Worm (Caenorhabditis elegans) whole organism, L2 larva: ENCODE data around the gene idpp-2.

Source experiments
- C34F6.9 ChIP-seq: fragments of 150-350 bp; optimal IDR thresholded peaks from 2 replicates; lab custom pipeline; 2014; ENCODE audit warnings: missing biosample characterization, missing genetic modification characterization
- F13H6.1 ChIP-seq: sonication (generic microtip); optimal IDR thresholded peaks from 2 replicates; lab custom pipeline; 2016; ENCODE audit warnings: missing genetic modification characterization, missing compliant biosample characterization
- Y55F3AM.14 ChIP-seq: fragments of 200-800 bp; sonication (Bioruptor generic); optimal IDR thresholded peaks from 2 replicates; lab custom pipeline; 2018; ENCODE audit warnings: mild to moderate bottlenecking, missing genetic modification characterization, missing compliant biosample characterization
- ZK546.5 ChIP-seq: sonication (generic microtip); optimal IDR thresholded peaks from 2 replicates; lab custom pipeline; 2017; ENCODE audit warnings: missing biosample characterization, missing genetic modification characterization
- alr-1 ChIP-seq: fragments of 150-350 bp; optimal IDR thresholded peaks from 2 replicates; lab custom pipeline; 2014; ENCODE audit warnings: missing biosample characterization, missing genetic modification characterization
- aly-2 ChIP-seq: fragments of 150-350 bp; optimal IDR thresholded peaks from 2 replicates; lab custom pipeline; 2014; ENCODE audit warnings: missing biosample characterization, missing genetic modification characterization
- ama-1 ChIP-seq: fragments of 150-350 bp; optimal IDR thresholded peaks from 2 replicates; lab custom pipeline; 2018; ENCODE audit warnings: inconsistent platforms
- ceh-16 ChIP-seq: fragments of 150-350 bp; optimal IDR thresholded peaks from 2 replicates; lab custom pipeline; 2014; ENCODE audit warnings: missing biosample characterization, missing genetic modification characterization
- ceh-82 ChIP-seq: fragments of 150-350 bp; optimal IDR thresholded peaks from 2 replicates; lab custom pipeline; 2014; ENCODE audit warnings: missing biosample characterization, missing genetic modification characterization
- crh-2 ChIP-seq: sonication (generic microtip); optimal IDR thresholded peaks from 2 replicates; lab custom pipeline; 2017; ENCODE audit warnings: missing biosample characterization, missing genetic modification characterization
- dmd-4 ChIP-seq: sonication (generic microtip); optimal IDR thresholded peaks from 2 replicates; lab custom pipeline; 2017; ENCODE audit warnings: missing biosample characterization, missing genetic modification characterization
- egl-27 ChIP-seq: sonication (generic microtip); optimal IDR thresholded peaks from 3 replicates; lab custom pipeline; 2017; ENCODE audit warnings: missing biosample characterization, missing genetic modification reagents, missing genetic modification characterization
- elt-3 ChIP-seq: sonication (generic microtip); optimal IDR thresholded peaks from 2 replicates; lab custom pipeline; 2017; ENCODE audit warnings: missing biosample characterization, missing genetic modification characterization
- fos-1 ChIP-seq: fragments of 150-350 bp; optimal IDR thresholded peaks from 2 replicates; lab custom pipeline; 2014; ENCODE audit warnings: missing biosample characterization, missing genetic modification characterization
- gmeb-1 ChIP-seq: fragments of 150-350 bp; optimal IDR thresholded peaks from 2 replicates; lab custom pipeline; 2014; ENCODE audit warnings: missing biosample characterization, missing genetic modification characterization
- lin-11 ChIP-seq: fragments of 150-350 bp; sonication (generic microtip); optimal IDR thresholded peaks from 2 replicates; lab custom pipeline; 2014; ENCODE audit warnings: missing biosample characterization, missing genetic modification characterization, inconsistent platforms, mixed read lengths
- lin-39 ChIP-seq: fragments of 150-350 bp; optimal IDR thresholded peaks from 2 replicates; lab custom pipeline; 2014; ENCODE audit warnings: missing biosample characterization, missing genetic modification reagents, missing genetic modification characterization
- lsy-2 ChIP-seq, 2 experiments: fragments of 150-350 bp in 1 of 2; sonication (generic microtip) in 1 of 2; optimal IDR thresholded peaks; 2 replicates each; lab custom pipeline; 2014 to 2017; ENCODE audit warnings: missing biosample characterization in 2 of 2, missing genetic modification characterization in 2 of 2
- mab-5 ChIP-seq: fragments of 150-350 bp; optimal IDR thresholded peaks from 2 replicates; lab custom pipeline; 2014; ENCODE audit warnings: missing biosample characterization, missing genetic modification characterization
- mdl-1 ChIP-seq, 2 experiments: fragments of 150-350 bp in 1 of 2; sonication (generic microtip) in 1 of 2; optimal IDR thresholded peaks; 2 replicates each; lab custom pipeline; 2017; ENCODE audit warnings: missing biosample characterization in 2 of 2, missing genetic modification characterization in 2 of 2
- nhr-10 ChIP-seq: sonication (generic microtip); optimal IDR thresholded peaks from 2 replicates; lab custom pipeline; 2017; ENCODE audit warnings: missing biosample characterization, missing genetic modification characterization
- nhr-11 ChIP-seq: fragments of 150-350 bp; optimal IDR thresholded peaks from 2 replicates; lab custom pipeline; 2014; ENCODE audit warnings: missing biosample characterization, missing genetic modification characterization
- nhr-12 ChIP-seq: fragments of 150-350 bp; optimal IDR thresholded peaks from 2 replicates; lab custom pipeline; 2014; ENCODE audit warnings: missing biosample characterization, missing genetic modification characterization
- nhr-23 ChIP-seq: fragments of 150-350 bp; optimal IDR thresholded peaks from 2 replicates; lab custom pipeline; 2014; ENCODE audit warnings: missing biosample characterization, missing genetic modification reagents, missing genetic modification characterization
- nhr-25 ChIP-seq: fragments of 150-350 bp; sonication (generic microtip); optimal IDR thresholded peaks from 3 replicates; lab custom pipeline; 2014; ENCODE audit warnings: missing biosample characterization, missing genetic modification characterization
- sem-4 ChIP-seq: fragments of 150-350 bp; optimal IDR thresholded peaks from 2 replicates; lab custom pipeline; 2014; ENCODE audit warnings: missing biosample characterization, missing genetic modification reagents, missing genetic modification characterization
- skn-1 ChIP-seq: sonication (generic microtip); optimal IDR thresholded peaks from 2 replicates; lab custom pipeline; 2017; ENCODE audit warnings: missing biosample characterization, missing genetic modification characterization
- sma-3 ChIP-seq: sonication (generic microtip); optimal IDR thresholded peaks from 2 replicates; lab custom pipeline; 2016; ENCODE audit warnings: missing genetic modification reagents, missing genetic modification characterization, missing compliant biosample characterization
- sma-9 ChIP-seq, 2 experiments: fragments of 150-350 bp in 1 of 2; sonication (generic microtip) in 1 of 2; optimal IDR thresholded peaks; 2 replicates each; lab custom pipeline; 2014 to 2016; ENCODE audit warnings: missing genetic modification characterization in 2 of 2, mild to moderate bottlenecking in 1 of 2, missing biosample characterization in 1 of 2, missing compliant biosample characterization in 1 of 2, missing genetic modification reagents in 1 of 2, moderate library complexity in 1 of 2
- unc-39 ChIP-seq: fragments of 150-350 bp; optimal IDR thresholded peaks from 2 replicates; lab custom pipeline; 2014; ENCODE audit warnings: missing biosample characterization, missing genetic modification characterization
- unc-55 ChIP-seq: fragments of 150-350 bp; sonication (generic microtip); optimal IDR thresholded peaks from 3 replicates; lab custom pipeline; 2014; ENCODE audit warnings: missing biosample characterization, missing genetic modification reagents, missing genetic modification characterization
- unc-62 ChIP-seq: fragments of 150-350 bp; optimal IDR thresholded peaks from 2 replicates; lab custom pipeline; 2014; ENCODE audit warnings: missing biosample characterization, missing genetic modification reagents, missing genetic modification characterization
- zag-1 ChIP-seq: fragments of 150-350 bp; optimal IDR thresholded peaks from 2 replicates; lab custom pipeline; 2014; ENCODE audit warnings: missing biosample characterization, missing genetic modification characterization
- ztf-11 ChIP-seq: sonication (generic microtip); optimal IDR thresholded peaks from 2 replicates; lab custom pipeline; 2017; ENCODE audit warnings: missing biosample characterization, missing genetic modification characterization

idpp-2 gene

DNA sequence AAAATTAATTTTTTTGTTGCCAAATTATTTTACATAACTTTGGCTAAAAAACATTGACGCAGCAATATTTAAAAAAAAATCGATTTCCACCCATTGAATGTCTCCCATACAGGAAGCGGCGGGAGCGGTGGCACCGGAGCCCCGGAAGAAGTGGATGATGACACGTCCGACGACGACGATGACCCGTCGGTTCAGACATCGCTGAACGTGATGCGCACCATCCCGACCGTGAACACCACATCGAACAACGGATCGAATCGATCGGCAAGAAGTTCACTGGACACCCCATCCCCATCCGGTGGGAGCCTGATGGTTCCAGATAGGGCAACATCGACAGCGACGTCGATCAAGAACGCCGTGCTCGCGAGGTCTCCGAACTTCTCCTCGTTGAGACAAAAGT lies 26.8 kb downstream of the idpp-2 start:
- TF ChIP-seq sma-3 (GFP tag; lab: Kevin White, UChicago) = no peak
- no peak for TF ChIP-seq mab-5 (tag; lab: Kevin White, UChicago)
- TF ChIP-seq ceh-16 = no peak
- TF ChIP-seq nhr-10 (tag; lab: Kevin White, UChicago) = no peak
- no peak for TF ChIP-seq ztf-11 (tag; lab: Kevin White, UChicago)
- TF ChIP-seq lin-39 (tag; lab: Kevin White, UChicago) = no peak
- no peak for TF ChIP-seq lin-11 (tag; lab: Kevin White, UChicago)
- TF ChIP-seq skn-1 (tag; lab: Kevin White, UChicago) = no peak
- no peak for TF ChIP-seq unc-39
- TF ChIP-seq Y55F3AM.14 = no peak

DNA sequence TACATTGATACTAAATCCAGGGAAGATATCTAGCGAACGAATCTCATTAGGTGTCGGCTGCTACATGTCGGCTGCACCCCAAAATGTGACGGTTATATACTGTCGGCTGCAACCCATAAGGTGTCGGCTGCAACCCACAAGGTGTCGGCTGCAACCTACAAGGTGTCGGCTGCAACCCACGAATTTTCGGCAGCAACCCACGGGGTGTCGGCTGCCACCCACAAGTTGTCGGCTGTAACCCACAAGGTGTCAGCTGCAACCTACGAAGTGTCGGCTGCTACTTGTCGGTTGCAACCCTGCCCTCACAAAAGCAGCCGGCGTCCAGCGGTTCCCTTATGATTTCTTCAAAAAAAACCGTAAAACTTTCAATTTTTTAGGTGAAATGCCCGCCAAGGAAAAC lies 28.4 kb downstream of the idpp-2 start:
- TF ChIP-seq sma-3 (GFP tag; lab: Kevin White, UChicago) (no peak), mab-5 (tag; lab: Kevin White, UChicago) (no peak), ZK546.5 (tag; lab: Kevin White, UChicago) (no peak), C34F6.9 (tag; lab: Kevin White, UChicago) (no peak), ceh-82 (no peak), zag-1 (no peak), unc-39 (no peak), crh-2 (tag; lab: Kevin White, UChicago) (no peak), unc-55 (no peak), sma-9 (GFP tag; optimal IDR thresholded peaks at IDR 0.05; lab: Kevin White, UChicago) (no peak), sma-9 (tag; optimal IDR thresholded peaks at IDR 0.05; lab: Kevin White, UChicago) (no peak), ceh-16 (no peak), nhr-25 (no peak), nhr-11 (tag; lab: Kevin White, UChicago) (no peak)

DNA sequence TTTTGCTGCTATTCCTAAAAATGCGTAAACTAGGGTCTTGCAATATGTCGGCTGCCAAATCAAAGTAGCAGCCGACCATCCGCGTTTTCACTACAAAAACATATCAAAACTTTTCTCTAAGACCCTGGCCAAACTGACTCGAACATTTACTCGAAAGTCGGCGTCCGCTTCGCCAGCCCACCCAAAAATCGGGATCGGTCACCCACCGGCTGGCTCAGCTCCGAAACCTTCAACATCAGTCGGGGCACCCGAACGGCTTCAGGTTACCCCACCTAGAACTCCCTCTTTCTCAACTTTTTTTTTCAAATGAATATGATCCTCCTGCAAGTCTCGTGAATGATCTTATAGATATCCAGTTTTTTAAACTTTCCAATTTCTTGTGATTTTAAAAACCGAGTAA lies 36.3 kb downstream of the idpp-2 start:
- no peak for TF ChIP-seq lsy-2 (tag; optimal IDR thresholded peaks at IDR 0.05; lab: Kevin White, UChicago)
- TF ChIP-seq zag-1 = no peak
- no peak for TF ChIP-seq nhr-25
- TF ChIP-seq elt-3 (tag; lab: Kevin White, UChicago) = no peak
- TF ChIP-seq gmeb-1 (tag; lab: Kevin White, UChicago) = no peak
- no peak for TF ChIP-seq mab-5 (tag; lab: Kevin White, UChicago)
- no peak for TF ChIP-seq unc-62
- no peak for TF ChIP-seq alr-1 (tag; lab: Kevin White, UChicago)
- no peak for TF ChIP-seq Y55F3AM.14
- TF ChIP-seq sma-3 (GFP tag; lab: Kevin White, UChicago) = no peak
- TF ChIP-seq nhr-10 (tag; lab: Kevin White, UChicago) = no peak
- no peak for TF ChIP-seq ama-1 (lab: Kevin White, UChicago)
- no peak for TF ChIP-seq ztf-11 (tag; lab: Kevin White, UChicago)
- no peak for TF ChIP-seq F13H6.1 (tag; lab: Kevin White, UChicago)

DNA sequence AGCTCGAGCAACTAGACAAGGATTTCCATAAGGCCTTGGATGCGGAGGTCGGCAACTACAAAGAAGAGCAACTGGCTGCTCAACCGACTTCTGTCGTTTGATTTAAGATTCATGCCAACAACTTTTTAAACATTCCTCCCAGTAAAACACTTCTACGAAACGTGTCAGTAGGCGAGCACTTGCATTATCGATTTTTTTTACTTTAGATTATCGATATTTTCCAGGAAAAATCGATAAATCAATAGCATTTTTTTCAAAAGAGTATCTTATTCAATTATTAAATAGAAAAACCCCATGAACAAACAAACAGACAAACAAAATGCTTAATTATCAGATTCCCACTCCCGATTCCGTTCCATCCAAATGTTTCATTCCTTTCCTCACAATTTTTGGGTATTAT lies 41.6 kb downstream of the idpp-2 start:
- TF ChIP-seq egl-27 (tag; lab: Kevin White, UChicago) = no peak
- TF ChIP-seq dmd-4 (tag; lab: Kevin White, UChicago) = no peak
- TF ChIP-seq mdl-1 (tag; optimal IDR thresholded peaks at IDR 0.05; lab: Kevin White, UChicago) = no peak
- no peak for TF ChIP-seq alr-1 (tag; lab: Kevin White, UChicago)
- no peak for TF ChIP-seq aly-2 (tag; lab: Kevin White, UChicago)
- no peak for TF ChIP-seq nhr-12

DNA sequence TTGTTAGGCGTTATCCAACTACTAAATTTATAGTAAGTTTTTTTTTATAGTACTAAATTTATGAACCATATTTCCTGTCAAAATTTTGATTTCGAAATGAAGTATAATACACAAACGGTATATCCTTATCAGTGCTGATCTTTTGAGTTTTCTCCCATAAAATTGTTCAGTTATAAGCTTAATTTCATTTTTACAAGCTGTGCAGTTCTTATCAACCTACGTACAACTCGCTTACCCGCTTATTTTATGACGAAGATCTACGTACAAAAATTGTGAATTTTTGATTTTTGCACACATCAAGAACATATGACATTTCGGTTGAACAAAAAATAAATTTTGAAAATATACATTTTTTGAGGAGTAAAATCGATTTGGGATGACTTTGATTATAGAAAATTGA lies 42.6 kb downstream of the idpp-2 start:
- TF ChIP-seq lin-39 (tag; lab: Kevin White, UChicago) (no peak), nhr-23 (tag; lab: Kevin White, UChicago) (no peak), sem-4 (no peak), fos-1 (tag; lab: Kevin White, UChicago) (peak; percentile 60)

DNA sequence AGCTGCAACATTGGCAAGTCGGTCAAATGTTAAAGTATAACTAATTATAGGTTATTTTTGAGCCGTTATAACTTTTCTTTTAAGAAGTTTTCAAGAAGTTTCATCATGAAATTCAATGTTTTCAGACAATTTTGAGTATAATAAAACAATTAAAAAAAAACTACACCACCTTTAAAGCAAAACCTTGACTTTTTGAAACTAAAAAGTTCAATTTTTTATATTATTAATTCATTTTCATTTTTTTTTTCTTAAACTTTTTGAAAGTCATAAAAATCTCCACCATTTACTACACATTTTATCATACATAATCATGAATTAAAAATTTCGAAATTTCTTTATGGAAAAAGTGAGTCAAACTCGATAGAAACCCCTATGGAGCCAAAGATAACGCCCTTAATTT lies 43.6 kb downstream of the idpp-2 start, which contains the start of gene B0348.2:
TSS of gene B0348.2 (plus strand) at position 301 of the 400 bp plus-strand sequence.
- no peak for TF ChIP-seq nhr-25
- peak; percentile 26 for TF ChIP-seq fos-1 (tag; lab: Kevin White, UChicago)
